Fruit fly (Drosophila melanogaster) whole organism, embryonic: Measurements from ENCODE around the gene CG9184.

Experiments
- CG13296 ChIP-seq: fragments of 200-800 bp; sonication (Bioruptor generic); optimal IDR thresholded peaks from 3 replicates; lab custom pipeline; 2018; ENCODE audit warnings: missing biosample characterization, mild to moderate bottlenecking, missing genetic modification characterization
- CG2889 ChIP-seq: fragments of 200-800 bp; sonication (Bioruptor generic); IDR thresholded peaks from 3 replicates; pipeline ENCODE4 v1.3.6; 2022; ENCODE audit warnings: missing biosample characterization, missing genetic modification characterization
- CG43689 ChIP-seq: fragments of 200-800 bp; sonication (Bioruptor generic); IDR thresholded peaks from 2 replicates; pipeline ENCODE4 v1.3.6; 2022; ENCODE audit warnings: missing biosample characterization, missing genetic modification characterization
- Dfd ChIP-seq, 2 experiments: fragments of >200 bp; optimal IDR thresholded peaks; 2 replicates each; lab custom pipeline; 2017; ENCODE audit warnings: missing biosample characterization in 2 of 2, missing genetic modification characterization in 2 of 2
- Rfx ChIP-seq: fragments of 200-800 bp; sonication (Bioruptor generic); IDR thresholded peaks from 2 replicates; pipeline ENCODE4 v1.3.6; 2022; ENCODE audit warnings: missing biosample characterization, missing genetic modification characterization
- ken ChIP-seq: fragments of 200-800 bp; sonication (Bioruptor generic); IDR thresholded peaks from 3 replicates; pipeline ENCODE4 v1.3.6; 2022; ENCODE audit warnings: missing biosample characterization, missing genetic modification characterization
- sima ChIP-seq: fragments of 200-800 bp; sonication (Bioruptor generic); optimal IDR thresholded peaks from 2 replicates; lab custom pipeline; 2016; ENCODE audit warnings: missing biosample characterization, missing genetic modification characterization
- yki ChIP-seq: fragments of >200 bp; optimal IDR thresholded peaks from 3 replicates; lab custom pipeline; 2018
- zen ChIP-seq: fragments of 200-800 bp; sonication (Bioruptor generic); optimal IDR thresholded peaks from 3 replicates; lab custom pipeline; 2018; ENCODE audit warnings: missing biosample characterization, mild to moderate bottlenecking, missing genetic modification characterization, moderate library complexity
- zf30C ChIP-seq: fragments of 200-800 bp; sonication (Bioruptor generic); optimal IDR thresholded peaks from 3 replicates; lab custom pipeline; 2018; ENCODE audit warnings: missing biosample characterization, mild to moderate bottlenecking, missing genetic modification characterization

DNA sequence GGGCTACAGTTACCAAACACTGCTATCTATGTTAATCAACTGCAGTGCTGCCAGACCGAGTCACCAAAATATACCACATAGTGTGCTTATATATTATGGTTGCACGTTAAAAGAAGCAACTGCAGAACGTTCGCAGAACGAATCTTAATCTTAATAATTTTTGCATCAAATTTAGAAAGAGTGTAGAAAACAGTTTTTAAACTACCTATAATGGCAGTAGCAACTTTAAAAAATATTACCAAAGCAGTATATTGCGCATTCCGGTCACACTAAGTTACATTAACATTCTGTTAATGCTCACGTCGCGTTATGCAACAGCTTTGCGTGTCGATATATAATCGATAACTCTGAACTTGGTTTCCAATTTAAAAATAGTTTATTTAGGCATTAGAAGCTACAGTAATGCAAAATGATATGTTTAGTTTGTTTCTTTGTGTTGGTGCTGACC lies 19.6 kb upstream of the CG9184 start, which contains the start of gene indra:
- TF ChIP-seq zen (tag; lab: Kevin White, UChicago): peak; percentile 46
- no peak for TF ChIP-seq Dfd (GFP tag; optimal IDR thresholded peaks at IDR 0.05; lab: Kevin White, UChicago)
- TF ChIP-seq CG13296: no peak
- TF ChIP-seq ken (GFP tag; lab: Robert Waterston, UW): 0 out of 3 replicates have a peak, but pooled peaks have one; percentile 45
- no peak for TF ChIP-seq sima (GFP tag; lab: Kevin White, UChicago)
- TF ChIP-seq zf30C (GFP tag; lab: Kevin White, UChicago): no peak
- TF ChIP-seq CG43689 (GFP tag; lab: Robert Waterston, UW): no peak
- no peak for TF ChIP-seq yki (lab: Kevin White, UChicago)
- TF ChIP-seq CG2889: 0 out of 3 replicates have a peak, but pooled peaks have one; percentile 21
- peak; percentile 63; the same call in 1 of the 2 replicates for TF ChIP-seq Rfx (GFP tag; lab: Robert Waterston, UW)
